Fruit fly (Drosophila melanogaster) whole organism, embryonic: ENCODE measurements around the gene CG32647.

Experiments used
- Atf6 ChIP-seq: fragments of 200-800 bp; sonication (Bioruptor generic); IDR thresholded peaks from 2 replicates; pipeline ENCODE4 v1.3.6; 2022; ENCODE audit warnings: missing biosample characterization, missing genetic modification characterization
- Awh ChIP-seq: fragments of 200-800 bp; sonication (Bioruptor generic); IDR thresholded peaks from 2 replicates; pipeline ENCODE4, ENCODE4 v1.3.6; 2022; ENCODE audit warnings: missing biosample characterization, missing genetic modification characterization
- B-H1 ChIP-seq: fragments of 200-800 bp; sonication (Bioruptor generic); IDR thresholded peaks from 3 replicates; pipeline ENCODE4 v1.3.6; 2022; ENCODE audit warnings: missing biosample characterization, missing genetic modification characterization
- CG12299 ChIP-seq: fragments of 200-800 bp; sonication (Bioruptor generic); optimal IDR thresholded peaks from 2 replicates; lab custom pipeline; 2018; ENCODE audit warnings: missing biosample characterization, mild to moderate bottlenecking, missing genetic modification characterization
- CG13287 ChIP-seq: fragments of 200-800 bp; sonication (Bioruptor generic); IDR thresholded peaks from 2 replicates; pipeline ENCODE4 v1.3.6; 2022; ENCODE audit warnings: missing biosample characterization, missing genetic modification characterization; ENCODE audit not compliant: partially characterized antibody
- CG13775 ChIP-seq: fragments of 200-800 bp; sonication (Bioruptor generic); optimal IDR thresholded peaks from 3 replicates; lab custom pipeline; 2017; ENCODE audit warnings: missing biosample characterization, mild to moderate bottlenecking, missing genetic modification characterization
- CG14050 ChIP-seq: fragments of 200-800 bp; sonication (Bioruptor generic); IDR thresholded peaks from 3 replicates; pipeline ENCODE4 v1.3.6; 2022; ENCODE audit warnings: missing biosample characterization, missing genetic modification characterization
- CG14710 ChIP-seq: fragments of 200-800 bp; sonication (Bioruptor generic); optimal IDR thresholded peaks from 3 replicates; lab custom pipeline; 2019; ENCODE audit warnings: missing biosample characterization, mild to moderate bottlenecking, missing genetic modification characterization, moderate library complexity
- CG15269 ChIP-seq: fragments of 200-800 bp; sonication (Bioruptor generic); optimal IDR thresholded peaks from 2 replicates; lab custom pipeline; 2018; ENCODE audit warnings: missing biosample characterization, mild to moderate bottlenecking, missing genetic modification characterization, moderate library complexity
- CG15601 ChIP-seq: fragments of 200-800 bp; sonication (Bioruptor generic); optimal IDR thresholded peaks from 3 replicates; lab custom pipeline; 2019; ENCODE audit warnings: missing biosample characterization, mild to moderate bottlenecking, missing genetic modification characterization, moderate library complexity
- CG1602 ChIP-seq: fragments of 200-800 bp; sonication (Bioruptor generic); optimal IDR thresholded peaks from 3 replicates; lab custom pipeline; 2016; ENCODE audit warnings: missing biosample characterization, missing genetic modification characterization
- CG18599 ChIP-seq: fragments of 200-800 bp; sonication (Bioruptor generic); optimal IDR thresholded peaks from 3 replicates; lab custom pipeline; 2017; ENCODE audit warnings: missing biosample characterization, missing genetic modification characterization, mild to moderate bottlenecking, moderate library complexity, missing genetic modification reagents
- CG2116 ChIP-seq: fragments of 200-800 bp; sonication (Bioruptor generic); optimal IDR thresholded peaks from 3 replicates; lab custom pipeline; 2018; ENCODE audit warnings: missing biosample characterization, mild to moderate bottlenecking, missing genetic modification characterization
- CG43689 ChIP-seq: fragments of 200-800 bp; sonication (Bioruptor generic); IDR thresholded peaks from 2 replicates; pipeline ENCODE4 v1.3.6; 2022; ENCODE audit warnings: missing biosample characterization, missing genetic modification characterization
- CG4707 ChIP-seq: fragments of 200-800 bp; sonication (Bioruptor generic); optimal IDR thresholded peaks from 2 replicates; lab custom pipeline; 2018; ENCODE audit warnings: missing biosample characterization, mild to moderate bottlenecking, missing genetic modification characterization, moderate library complexity
- CG4730 ChIP-seq: fragments of 200-800 bp; sonication (Bioruptor generic); IDR thresholded peaks from 2 replicates; pipeline ENCODE4 v1.3.6; 2022; ENCODE audit warnings: missing biosample characterization, missing genetic modification characterization
- CG5180 ChIP-seq: fragments of 200-800 bp; sonication (Bioruptor generic); optimal IDR thresholded peaks from 3 replicates; lab custom pipeline; 2017; ENCODE audit warnings: missing biosample characterization, missing genetic modification characterization, mild to moderate bottlenecking, moderate library complexity, missing genetic modification reagents
- CG6689 ChIP-seq: fragments of 200-800 bp; sonication (Bioruptor generic); IDR thresholded peaks from 2 replicates; pipeline ENCODE4 v1.3.6; 2022; ENCODE audit warnings: missing biosample characterization, missing genetic modification characterization
- CG8281 ChIP-seq: fragments of 200-800 bp; sonication (Bioruptor generic); optimal IDR thresholded peaks from 2 replicates; lab custom pipeline; 2018; ENCODE audit warnings: missing biosample characterization, mild to moderate bottlenecking, missing genetic modification characterization, moderate library complexity
- CG8478 ChIP-seq: fragments of >200 bp; optimal IDR thresholded peaks from 2 replicates; lab custom pipeline; 2018
- Fer3 ChIP-seq: fragments of 200-800 bp; sonication (Bioruptor generic); optimal IDR thresholded peaks from 2 replicates; lab custom pipeline; 2018; ENCODE audit warnings: missing biosample characterization, mild to moderate bottlenecking, missing genetic modification characterization, moderate library complexity
- NfI ChIP-seq: fragments of 200-800 bp; sonication (Bioruptor generic); optimal IDR thresholded peaks from 3 replicates; lab custom pipeline; 2018; ENCODE audit warnings: missing biosample characterization, mild to moderate bottlenecking, missing genetic modification characterization, moderate library complexity
- Poxn ChIP-seq: fragments of 200-800 bp; sonication (Bioruptor generic); IDR thresholded peaks from 2 replicates; pipeline ENCODE4 v1.3.6; 2022; ENCODE audit warnings: missing biosample characterization, missing genetic modification characterization
- Rx ChIP-seq: fragments of 200-800 bp; sonication (Bioruptor generic); IDR thresholded peaks from 2 replicates; pipeline ENCODE4 v1.3.6; 2022; ENCODE audit warnings: missing biosample characterization, missing genetic modification characterization
- Scr ChIP-seq: fragments of 200-800 bp; sonication (Bioruptor generic); IDR thresholded peaks from 2 replicates; pipeline ENCODE4 v1.3.6; 2022; ENCODE audit warnings: missing biosample characterization, missing genetic modification characterization; ENCODE audit not compliant: partially characterized antibody
- Trl ChIP-seq, 3 experiments: fragments of >200 bp in 2 of 3; fragments of 200-800 bp in 1 of 3; sonication (Bioruptor generic) in 1 of 3; optimal IDR thresholded peaks; 2 replicates in 1 of 3; 3 replicates in 2 of 3; lab custom pipeline; 2016 to 2017; ENCODE audit warnings: missing biosample characterization in 1 of 3, missing genetic modification characterization in 1 of 3
- aop ChIP-seq: fragments of 200-800 bp; sonication (Bioruptor generic); IDR thresholded peaks from 2 replicates; pipeline ENCODE4 v1.3.6; 2022; ENCODE audit warnings: missing biosample characterization, missing genetic modification characterization
- bsh ChIP-seq, 2 experiments: fragments of 200-800 bp; sonication (Bioruptor generic); optimal IDR thresholded peaks; 2 replicates each; lab custom pipeline; 2017 to 2018; ENCODE audit warnings: mild to moderate bottlenecking in 2 of 2, missing biosample characterization in 2 of 2, missing genetic modification characterization in 2 of 2, moderate library complexity in 1 of 2
- ci ChIP-seq: fragments of 200-800 bp; sonication (Bioruptor generic); IDR thresholded peaks from 3 replicates; pipeline ENCODE4 v1.3.6; 2022; ENCODE audit warnings: missing biosample characterization, missing genetic modification characterization
- cwo ChIP-seq: fragments of 200-800 bp; sonication (Bioruptor generic); optimal IDR thresholded peaks from 3 replicates; lab custom pipeline; 2017; ENCODE audit warnings: missing biosample characterization, missing genetic modification characterization, mild to moderate bottlenecking, moderate library complexity, missing genetic modification reagents
- disco-r ChIP-seq: fragments of 200-800 bp; sonication (Bioruptor generic); optimal IDR thresholded peaks from 2 replicates; lab custom pipeline; 2016; ENCODE audit warnings: missing biosample characterization, missing genetic modification characterization
- dm ChIP-seq: fragments of 200-800 bp; sonication (Bioruptor generic); optimal IDR thresholded peaks from 3 replicates; lab custom pipeline; 2016; ENCODE audit warnings: missing biosample characterization, missing genetic modification characterization
- eyg ChIP-seq: fragments of 200-800 bp; sonication (Bioruptor generic); optimal IDR thresholded peaks from 3 replicates; lab custom pipeline; 2016; ENCODE audit warnings: missing biosample characterization, missing genetic modification characterization
- fru ChIP-seq: fragments of >200 bp; optimal IDR thresholded peaks from 2 replicates; lab custom pipeline; 2017
- gcm ChIP-seq: fragments of 200-800 bp; sonication (Bioruptor generic); optimal IDR thresholded peaks from 2 replicates; lab custom pipeline; 2019; ENCODE audit warnings: missing biosample characterization, mild to moderate bottlenecking, missing genetic modification characterization, moderate library complexity
- gfzf ChIP-seq: fragments of 200-800 bp; sonication (Bioruptor generic); optimal IDR thresholded peaks from 2 replicates; lab custom pipeline; 2016; ENCODE audit warnings: missing biosample characterization, mild to moderate bottlenecking, missing genetic modification characterization, moderate library complexity
- gsb ChIP-seq: fragments of 200-800 bp; sonication (Bioruptor generic); IDR thresholded peaks from 2 replicates; pipeline ENCODE4 v1.3.6; 2022; ENCODE audit warnings: missing biosample characterization, missing genetic modification characterization
- lov ChIP-seq, 2 experiments: fragments of 200-800 bp in 1 of 2; fragments of >200 bp in 1 of 2; sonication (Bioruptor generic) in 1 of 2; IDR thresholded peaks in 1 of 2; optimal IDR thresholded peaks in 1 of 2; 2 replicates in 1 of 2; 3 replicates in 1 of 2; pipeline versions ENCODE4 v1.3.6 to Lab custom; 2017 to 2022; ENCODE audit warnings: missing biosample characterization in 1 of 2, missing genetic modification characterization in 1 of 2
- odd ChIP-seq: fragments of 200-800 bp; sonication (Bioruptor generic); optimal IDR thresholded peaks from 2 replicates; lab custom pipeline; 2017; ENCODE audit warnings: missing biosample characterization, mild to moderate bottlenecking, missing genetic modification characterization
- pnt ChIP-seq: fragments of 200-800 bp; sonication (Bioruptor generic); optimal IDR thresholded peaks from 3 replicates; lab custom pipeline; 2016; ENCODE audit warnings: missing biosample characterization, missing genetic modification characterization
- pros ChIP-seq: fragments of 200-800 bp; sonication (Bioruptor generic); optimal IDR thresholded peaks from 3 replicates; lab custom pipeline; 2019; ENCODE audit warnings: missing biosample characterization, mild to moderate bottlenecking, missing genetic modification characterization, moderate library complexity
- salm ChIP-seq: fragments of 200-800 bp; sonication (Bioruptor generic); optimal IDR thresholded peaks from 2 replicates; lab custom pipeline; 2018; ENCODE audit warnings: missing biosample characterization, mild to moderate bottlenecking, missing genetic modification characterization
- so ChIP-seq: fragments of 200-800 bp; sonication (Bioruptor generic); IDR thresholded peaks from 3 replicates; pipeline ENCODE4 v1.3.6; 2022; ENCODE audit warnings: missing biosample characterization, missing genetic modification characterization
- tin ChIP-seq: fragments of 200-800 bp; sonication (Bioruptor generic); optimal IDR thresholded peaks from 3 replicates; lab custom pipeline; 2016; ENCODE audit warnings: missing biosample characterization, missing genetic modification characterization
- tll ChIP-seq, 2 experiments: fragments of 200-800 bp in 1 of 2; fragments of >200 bp in 1 of 2; sonication (Bioruptor generic) in 1 of 2; optimal IDR thresholded peaks; 2 replicates each; lab custom pipeline; 2017 to 2019; ENCODE audit warnings: missing biosample characterization in 2 of 2, missing genetic modification characterization in 2 of 2, mild to moderate bottlenecking in 1 of 2, moderate library complexity in 1 of 2
- zen ChIP-seq: fragments of 200-800 bp; sonication (Bioruptor generic); optimal IDR thresholded peaks from 3 replicates; lab custom pipeline; 2018; ENCODE audit warnings: missing biosample characterization, mild to moderate bottlenecking, missing genetic modification characterization, moderate library complexity
- zen2 ChIP-seq: fragments of 200-800 bp; sonication (Bioruptor generic); IDR thresholded peaks from 3 replicates; pipeline ENCODE4 v1.3.6; 2022; ENCODE audit warnings: missing biosample characterization, missing genetic modification characterization; ENCODE audit not compliant: partially characterized antibody

Gene CG32647

dm6 chrX:12755600-12756373, 29.0 kb downstream of the CG32647 start (continued):
- TF ChIP-seq gfzf (GFP tag; lab: Kevin White, UChicago) (no peak), zen2 (GFP tag; lab: Robert Waterston, UW) (no peak), salm (tag; lab: Kevin White, UChicago) (no peak), CG18599 (GFP tag; lab: Kevin White, UChicago) (peak; percentile 83), Atf6 (GFP tag; lab: Robert Waterston, UW) (peak; percentile 49; the same call in 1 of the 2 replicates), CG8281 (no peak), fru (lab: Kevin White, UChicago) (no peak), disco-r (GFP tag; lab: Kevin White, UChicago) (no peak), CG8478 (no peak), Poxn (GFP tag; lab: Robert Waterston, UW) (peak; percentile 59), dm (GFP tag; lab: Kevin White, UChicago) (peak; percentile 16), CG2116 (GFP tag; lab: Kevin White, UChicago) (peak; percentile 16), CG15601 (tag; lab: Kevin White, UChicago) (no peak), Rx (GFP tag; lab: Robert Waterston, UW) (peak; percentile 66), aop (GFP tag; lab: Robert Waterston, UW) (no peak), CG12299 (tag; lab: Kevin White, UChicago) (peak; percentile 50), odd (GFP tag; lab: Kevin White, UChicago) (peak; percentile 50), pros (no peak), zen (peak; percentile 13), pnt (peak; percentile 53), gsb (GFP tag; lab: Robert Waterston, UW) (peak; percentile 66), B-H1 (peak; percentile 50; the same call in 1 of the 3 replicates), gcm (peak; percentile 55), CG13287 (no peak), bsh (GFP tag; optimal IDR thresholded peaks at IDR 0.05; lab: Kevin White, UChicago) (peak; percentile 44 to 55), so (GFP tag; lab: Robert Waterston, UW) (peak; percentile 33; the same call in 1 of the 3 replicates), CG4730 (GFP tag; lab: Robert Waterston, UW) (peak; percentile 67), lov (optimal IDR thresholded peaks at IDR 0.05; lab: Kevin White, UChicago) (no peak), lov (GFP tag; IDR thresholded peaks at IDR 0.05; lab: Robert Waterston, UW) (no peak), CG15269 (tag; lab: Kevin White, UChicago) (peak; percentile 84), CG5180 (no peak), CG13775 (GFP tag; lab: Kevin White, UChicago) (peak; percentile 87), CG6689 (GFP tag; lab: Robert Waterston, UW) (peak; percentile 80), CG1602 (GFP tag; lab: Kevin White, UChicago) (peak; percentile 70), NfI (peak; percentile 80), CG4707 (GFP tag; lab: Kevin White, UChicago) (no peak), Fer3 (tag; lab: Kevin White, UChicago) (peak; percentile 60), tin (peak; percentile 45), ci (GFP tag; lab: Robert Waterston, UW) (peak; percentile 44; the same call in 2 of the 3 replicates), CG14050 (peak; percentile 33; the same call in 1 of the 3 replicates), eyg (GFP tag; lab: Kevin White, UChicago) (no peak), Awh (0 out of 2 replicates have a peak, but pooled peaks have one; percentile 35), cwo (GFP tag; lab: Kevin White, UChicago) (peak; percentile 33), Trl (optimal IDR thresholded peaks at IDR 0.05; lab: Kevin White, UChicago) (no peak), Trl (GFP tag; optimal IDR thresholded peaks at IDR 0.05; lab: Kevin White, UChicago) (no peak), Scr (GFP tag; lab: Robert Waterston, UW) (no peak), CG14710 (tag; lab: Kevin White, UChicago) (peak; percentile 28), CG43689 (GFP tag; lab: Robert Waterston, UW) (peak; percentile 23; the same call in 1 of the 2 replicates), tll (GFP tag; optimal IDR thresholded peaks at IDR 0.05; lab: Kevin White, UChicago) (no peak)
